Worm (Caenorhabditis elegans): ENCODE data around the gene pnk-4.

Gene pnk-4

DNA sequence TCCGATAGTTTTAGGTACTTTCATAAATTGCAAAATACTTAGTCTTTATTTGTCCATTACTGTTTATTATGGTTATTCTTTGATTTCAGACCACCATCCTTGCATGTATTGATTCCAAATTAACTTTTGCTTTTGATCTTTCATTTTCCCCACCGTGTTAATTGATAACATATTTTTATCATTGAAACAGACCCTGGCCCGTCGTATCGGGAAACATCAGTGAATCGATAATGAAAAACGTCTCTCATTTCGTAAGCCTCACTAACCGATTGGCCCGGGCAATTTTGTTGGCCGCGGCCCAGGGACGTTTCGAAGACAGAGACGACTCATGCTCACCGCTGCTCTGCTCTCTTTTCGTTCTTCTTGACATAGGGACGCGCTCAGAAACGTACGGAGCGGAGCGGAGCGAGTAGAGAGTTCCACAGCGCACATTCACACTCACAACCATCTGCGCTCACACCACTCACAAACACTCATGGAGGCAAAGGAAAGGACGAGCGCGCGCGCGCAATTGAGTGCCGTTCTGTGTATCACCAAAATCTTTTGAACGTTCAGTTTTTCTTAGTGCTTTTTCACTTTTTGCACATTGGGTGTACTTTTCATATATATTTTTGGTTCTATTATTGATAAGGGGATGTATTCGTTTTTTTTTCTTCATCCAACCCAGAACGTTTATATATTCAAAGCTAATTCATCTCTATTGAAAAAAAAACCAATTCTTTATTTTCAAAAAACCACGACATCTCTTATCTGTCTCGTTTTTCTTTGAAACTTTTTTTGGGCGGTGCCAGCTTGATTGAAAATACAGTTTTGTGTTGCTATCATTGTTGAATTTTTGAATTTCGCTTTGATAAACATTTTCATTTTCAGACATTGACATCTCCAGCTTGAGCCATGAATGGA, 23.6 kb upstream of the pnk-4 start, which contains the start of gene C24H10.2 (continued):
- peak; percentile 13 for TF ChIP-seq madf-10 (tag; optimal IDR thresholded peaks at IDR 0.05)
- TF ChIP-seq K11D2.4 (GFP tag; IDR thresholded peaks at IDR 0.05), result peak; percentile 57
- peak; percentile 75 for TF ChIP-seq nhr-80 (tag; optimal IDR thresholded peaks at IDR 0.05)

DNA sequence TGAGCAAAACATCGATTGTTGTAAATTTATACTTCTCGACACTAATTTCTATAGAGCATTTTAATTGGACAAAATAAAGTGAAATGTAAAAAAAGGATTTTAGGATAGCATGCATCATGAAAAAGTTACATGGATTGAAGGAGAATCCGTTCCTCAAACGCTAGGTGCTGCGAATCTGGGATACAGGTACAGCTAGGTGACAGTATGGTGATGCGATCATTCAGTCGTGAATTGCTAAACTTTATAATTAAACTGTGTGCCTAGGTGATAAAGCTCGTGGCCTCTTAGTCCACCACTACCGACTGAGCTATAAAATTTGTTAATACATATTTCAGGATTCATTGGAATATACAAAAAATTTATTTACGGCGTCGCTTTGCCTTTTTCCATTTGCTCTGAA, 21.1 kb upstream of the pnk-4 start:
- TF ChIP-seq lsl-1 (GFP tag; optimal IDR thresholded peaks at IDR 0.05), result no peak
- no peak for TF ChIP-seq unc-130 (GFP tag; optimal IDR thresholded peaks at IDR 0.05)
- TF ChIP-seq chd-7 (tag; optimal IDR thresholded peaks at IDR 0.05), result no peak
- TF ChIP-seq him-1 (tag; optimal IDR thresholded peaks at IDR 0.05), result no peak

DNA sequence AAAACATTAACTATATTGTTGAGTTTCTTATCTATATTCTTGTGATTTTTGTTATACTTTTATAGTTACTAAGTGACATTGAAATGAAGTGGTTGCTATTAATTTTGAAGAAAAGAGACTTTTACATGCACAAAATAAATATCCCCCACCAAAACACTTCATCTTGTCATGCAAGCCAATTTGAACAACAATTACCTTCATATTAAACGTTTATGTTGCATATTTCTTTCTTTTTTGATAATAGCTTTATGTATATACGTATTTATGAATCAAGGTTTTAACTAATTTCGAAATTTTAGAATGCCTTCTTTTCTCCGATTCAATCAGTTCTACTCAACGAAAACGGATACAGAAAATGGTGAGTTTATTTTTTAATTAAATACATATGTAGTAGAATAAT, 19.8 kb upstream of the pnk-4 start, which contains the start of gene clc-7:
clc-7 (plus strand) TSS at position 301 of the 400 bp plus-strand sequence.
- no peak for TF ChIP-seq Y53F4B.3 (GFP tag; IDR thresholded peaks at IDR 0.05)

DNA sequence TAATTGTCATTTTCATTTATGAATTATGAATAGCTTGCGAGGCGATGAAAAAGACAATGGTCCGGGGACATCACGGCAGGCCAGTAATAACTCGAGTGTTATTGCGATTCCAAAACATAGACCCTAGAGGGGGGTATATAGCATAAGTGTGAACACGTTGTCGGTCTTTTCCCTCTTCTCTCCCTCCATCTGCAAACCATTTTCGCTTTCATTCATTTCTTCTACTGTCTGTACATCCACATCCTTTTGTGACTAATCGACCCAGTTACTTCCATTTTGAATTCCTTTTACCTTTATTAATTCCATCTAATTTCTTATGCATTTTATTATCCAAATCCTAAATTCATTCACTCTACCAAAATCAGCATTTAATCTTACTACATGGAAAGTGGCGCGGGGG, 16.6 kb upstream of the pnk-4 start:
- TF ChIP-seq ceh-27 (GFP tag; optimal IDR thresholded peaks at IDR 0.05), result no peak
- no peak for TF ChIP-seq ztf-26 (tag; optimal IDR thresholded peaks at IDR 0.05)
- TF ChIP-seq athp-1 (tag; optimal IDR thresholded peaks at IDR 0.05), result no peak
- TF ChIP-seq nhr-90 (tag; optimal IDR thresholded peaks at IDR 0.05), result no peak
- no peak for TF ChIP-seq sptf-2 (GFP tag; optimal IDR thresholded peaks at IDR 0.05)
- no peak for TF ChIP-seq sea-2 (GFP tag; IDR thresholded peaks at IDR 0.05)
- TF ChIP-seq dpl-1 (GFP tag; optimal IDR thresholded peaks at IDR 0.05), result no peak
- TF ChIP-seq F57A8.1 (GFP tag; optimal IDR thresholded peaks at IDR 0.05), result no peak
- no peak for TF ChIP-seq snpc-1.1 (tag; optimal IDR thresholded peaks at IDR 0.05; ENCODE audit: insufficient read depth)
- TF ChIP-seq attf-5 (GFP tag; optimal IDR thresholded peaks at IDR 0.05), result no peak
- TF ChIP-seq sdz-38 (tag; optimal IDR thresholded peaks at IDR 0.05), result no peak
- TF ChIP-seq mes-4 (tag; optimal IDR thresholded peaks at IDR 0.05), result no peak
- TF ChIP-seq K12H6.12 (tag; optimal IDR thresholded peaks at IDR 0.05), result no peak
- TF ChIP-seq xnd-1 (tag; optimal IDR thresholded peaks at IDR 0.05), result no peak
- no peak for TF ChIP-seq nhr-179 (tag; optimal IDR thresholded peaks at IDR 0.05)
- TF ChIP-seq B0261.1 (tag; optimal IDR thresholded peaks at IDR 0.05), result no peak
- no peak for TF ChIP-seq gei-17 (GFP tag; optimal IDR thresholded peaks at IDR 0.05)
- TF ChIP-seq D2030.7 (GFP tag; IDR thresholded peaks at IDR 0.05), result no peak

DNA sequence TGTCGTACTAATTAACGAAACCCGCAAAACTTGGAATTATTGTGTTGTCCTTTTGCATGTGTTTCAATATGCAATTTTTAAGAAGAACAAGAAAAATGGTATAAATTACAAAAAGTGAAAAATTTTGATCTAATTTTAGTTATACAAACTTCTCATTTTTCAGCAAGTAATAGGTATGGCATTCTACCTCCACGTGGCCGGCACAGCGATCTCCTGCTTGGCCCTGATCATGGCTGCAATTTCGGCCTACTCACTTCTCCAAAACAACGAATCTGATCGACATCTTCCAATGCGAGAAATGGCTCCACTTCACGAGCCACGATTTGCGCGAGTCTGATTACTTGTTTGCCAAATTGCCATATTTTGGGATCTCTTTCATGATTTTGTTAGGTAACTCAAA, 13.7 kb upstream of the pnk-4 start:
- TF ChIP-seq zim-3 (tag; optimal IDR thresholded peaks at IDR 0.05) (no peak), ztf-26 (tag; optimal IDR thresholded peaks at IDR 0.05) (no peak), hlh-12 (tag; optimal IDR thresholded peaks at IDR 0.05) (no peak), unc-62 (GFP tag; optimal IDR thresholded peaks at IDR 0.05) (no peak), F10E7.11 (tag; optimal IDR thresholded peaks at IDR 0.05) (no peak), lin-35 (GFP tag; optimal IDR thresholded peaks at IDR 0.05) (no peak), athp-1 (tag; optimal IDR thresholded peaks at IDR 0.05) (no peak), sptf-2 (GFP tag; optimal IDR thresholded peaks at IDR 0.05) (no peak), snpc-1.1 (tag; optimal IDR thresholded peaks at IDR 0.05; ENCODE audit: insufficient read depth) (no peak), madf-3 (GFP tag; IDR thresholded peaks at IDR 0.05) (no peak), F37B4.10 (GFP tag; IDR thresholded peaks at IDR 0.05) (no peak), egl-18 (GFP tag; IDR thresholded peaks at IDR 0.05) (no peak), cebp-1 (GFP tag; IDR thresholded peaks at IDR 0.05) (no peak), cebp-1 (tag; optimal IDR thresholded peaks at IDR 0.05) (no peak), egrh-3 (GFP tag; IDR thresholded peaks at IDR 0.05) (no peak), F55B11.4 (tag; optimal IDR thresholded peaks at IDR 0.05; ENCODE audit: borderline replicate concordance, insufficient read depth) (no peak), dox-1 (GFP tag; IDR thresholded peaks at IDR 0.05) (no peak), aptf-2 (GFP tag; conservative IDR thresholded peaks at IDR 0.05) (no peak), tbx-9 (tag; optimal IDR thresholded peaks at IDR 0.05; ENCODE audit: borderline replicate concordance) (no peak), mcd-1 (GFP tag; IDR thresholded peaks at IDR 0.05) (no peak)
